Worm (Caenorhabditis elegans) whole organism, mixed stage, embryonic: ENCODE measurements around the gene nfx-1.

Experiments used
- nhr-12 ChIP-seq: fragments of 150-350 bp; optimal IDR thresholded peaks from 2 replicates; lab custom pipeline; 2014; ENCODE audit warnings: missing biosample characterization, missing genetic modification characterization
- nhr-76 ChIP-seq: sonication (generic microtip); optimal IDR thresholded peaks from 2 replicates; lab custom pipeline; 2017; ENCODE audit warnings: missing biosample characterization, missing genetic modification characterization

DNA sequence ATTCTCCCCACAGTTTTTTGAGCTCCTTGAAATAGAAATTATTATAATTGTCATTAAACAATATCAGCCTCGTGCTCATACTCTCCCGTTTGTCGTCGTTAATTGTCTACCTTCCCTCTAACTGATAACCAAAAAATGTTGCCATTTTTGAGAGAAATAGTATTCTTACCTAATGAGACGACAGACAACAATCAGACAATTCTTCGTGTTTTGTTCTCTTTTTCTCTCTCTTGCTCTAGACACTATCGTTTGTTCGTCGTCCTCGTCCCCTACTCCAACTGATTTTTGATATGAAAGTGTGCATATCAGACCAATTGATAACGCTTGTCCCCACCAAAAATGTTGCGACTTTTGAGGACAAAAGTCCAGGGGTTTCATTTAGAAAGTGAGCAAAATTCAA, 13.6 kb upstream of the nfx-1 start:
- TF ChIP-seq nhr-12: no peak
- TF ChIP-seq nhr-76 (tag; lab: Kevin White, UChicago): no peak
